Fruit fly (Drosophila melanogaster) whole organism: Measurements from ENCODE around the gene CG14551.

Experiments used
- Dll ChIP-seq: fragments of >200 bp; optimal IDR thresholded peaks from 2 replicates; lab custom pipeline; 2017
- EcR ChIP-seq, 2 experiments: fragments of >200 bp; optimal IDR thresholded peaks; 2 replicates each; lab custom pipeline; 2017; ENCODE audit warnings: missing biosample characterization in 2 of 2, missing genetic modification characterization in 2 of 2, missing genetic modification reagents in 2 of 2
- usp ChIP-seq: fragments of >200 bp; optimal IDR thresholded peaks from 2 replicates; lab custom pipeline; 2017; ENCODE audit warnings: missing biosample characterization, missing genetic modification characterization, mixed read lengths

dm6 chr3R:26036153-26037144 is 26.4 kb downstream of the CG14551 start:
- TF ChIP-seq Dll (lab: Kevin White, UChicago) (peak; percentile 65), usp (no peak), EcR (GFP tag; optimal IDR thresholded peaks at IDR 0.05; lab: Kevin White, UChicago) (no peak)
